Fruit fly (Drosophila melanogaster) whole organism, prepupa: ENCODE data around the gene mtm.

Experiments used
- Blimp-1 ChIP-seq: fragments of 200-800 bp; sonication (Bioruptor generic); optimal IDR thresholded peaks from 3 replicates; lab custom pipeline; 2017; ENCODE audit warnings: missing biosample characterization, missing genetic modification characterization, mild to moderate bottlenecking, moderate library complexity, missing genetic modification reagents
- CG10669 ChIP-seq: fragments of 200-800 bp; sonication (Bioruptor generic); optimal IDR thresholded peaks from 3 replicates; lab custom pipeline; 2018; ENCODE audit warnings: missing biosample characterization, mild to moderate bottlenecking, missing genetic modification characterization, moderate library complexity
- CG11294 ChIP-seq: fragments of 200-800 bp; sonication (Bioruptor generic); IDR thresholded peaks from 2 replicates; pipeline ENCODE4 v1.3.6; 2022; ENCODE audit warnings: missing biosample characterization, missing genetic modification characterization
- CG11762 ChIP-seq: fragments of 200-800 bp; sonication (Bioruptor generic); optimal IDR thresholded peaks from 3 replicates; lab custom pipeline; 2016; ENCODE audit warnings: missing biosample characterization, missing genetic modification characterization; ENCODE audit not compliant: insufficient read depth
- CG11902 ChIP-seq: fragments of 200-800 bp; sonication (Bioruptor generic); optimal IDR thresholded peaks from 3 replicates; lab custom pipeline; 2016; ENCODE audit warnings: missing biosample characterization, missing genetic modification characterization
- CG15336 ChIP-seq: fragments of 200-800 bp; sonication (Bioruptor generic); IDR thresholded peaks from 2 replicates; pipeline ENCODE4 v1.3.6; 2022; ENCODE audit warnings: missing biosample characterization, missing genetic modification characterization
- CG16779 ChIP-seq: fragments of 200-800 bp; sonication (Bioruptor generic); optimal IDR thresholded peaks from 3 replicates; lab custom pipeline; 2017; ENCODE audit warnings: missing biosample characterization, mild to moderate bottlenecking, missing genetic modification characterization
- CG32006 ChIP-seq: fragments of 200-800 bp; sonication (Bioruptor generic); optimal IDR thresholded peaks from 3 replicates; lab custom pipeline; 2017; ENCODE audit warnings: missing biosample characterization, mild to moderate bottlenecking, missing genetic modification characterization
- CG34406 ChIP-seq: fragments of 200-800 bp; sonication (Bioruptor generic); optimal IDR thresholded peaks from 3 replicates; lab custom pipeline; 2016; ENCODE audit warnings: missing biosample characterization, missing genetic modification characterization
- CG3919 ChIP-seq: fragments of 200-800 bp; sonication (Bioruptor generic); optimal IDR thresholded peaks from 3 replicates; lab custom pipeline; 2016; ENCODE audit warnings: missing biosample characterization, missing genetic modification characterization
- CG4318 ChIP-seq: fragments of 200-800 bp; sonication (Bioruptor generic); optimal IDR thresholded peaks from 3 replicates; lab custom pipeline; 2017; ENCODE audit warnings: missing biosample characterization, mild to moderate bottlenecking, missing genetic modification characterization
- CG6163 ChIP-seq: fragments of 200-800 bp; sonication (Bioruptor generic); IDR thresholded peaks from 3 replicates; pipeline ENCODE4 v1.3.6; 2022; ENCODE audit warnings: missing biosample characterization, missing genetic modification characterization
- CG6276 ChIP-seq: fragments of 200-800 bp; sonication (Bioruptor generic); optimal IDR thresholded peaks from 2 replicates; lab custom pipeline; 2017; ENCODE audit warnings: missing biosample characterization, mild to moderate bottlenecking, missing genetic modification characterization
- CG6792 ChIP-seq: fragments of 200-800 bp; sonication (Bioruptor generic); optimal IDR thresholded peaks from 3 replicates; lab custom pipeline; 2016; ENCODE audit warnings: missing biosample characterization, missing genetic modification characterization
- CG6854 ChIP-seq: fragments of 200-800 bp; sonication (Bioruptor generic); optimal IDR thresholded peaks from 2 replicates; lab custom pipeline; 2017; ENCODE audit warnings: missing biosample characterization, mild to moderate bottlenecking, missing genetic modification characterization
- CG7368 ChIP-seq: fragments of 200-800 bp; sonication (Bioruptor generic); optimal IDR thresholded peaks from 3 replicates; lab custom pipeline; 2016; ENCODE audit warnings: missing biosample characterization, missing genetic modification characterization
- CG8319 ChIP-seq: fragments of 200-800 bp; sonication (Bioruptor generic); optimal IDR thresholded peaks from 3 replicates; lab custom pipeline; 2016; ENCODE audit warnings: missing biosample characterization, missing genetic modification characterization
- CG8632 ChIP-seq: fragments of 200-800 bp; sonication (Bioruptor generic); optimal IDR thresholded peaks from 3 replicates; lab custom pipeline; 2016; ENCODE audit warnings: missing biosample characterization, missing genetic modification characterization
- CG9139 ChIP-seq: fragments of 200-800 bp; sonication (Bioruptor generic); optimal IDR thresholded peaks from 3 replicates; lab custom pipeline; 2017; ENCODE audit warnings: missing biosample characterization, mild to moderate bottlenecking, missing genetic modification characterization
- Eip75B ChIP-seq: fragments of 200-800 bp; sonication (Bioruptor generic); optimal IDR thresholded peaks from 3 replicates; lab custom pipeline; 2016; ENCODE audit warnings: missing biosample characterization, missing genetic modification characterization
- Eip78C ChIP-seq: fragments of 200-800 bp; sonication (Bioruptor generic); peaks from one replicate; lab custom pipeline; 2016; ENCODE audit warnings: missing biosample characterization, missing genetic modification characterization
- Eip93F ChIP-seq: fragments of 200-800 bp; sonication (Bioruptor generic); optimal IDR thresholded peaks from 2 replicates; lab custom pipeline; 2016; ENCODE audit warnings: missing biosample characterization, mild to moderate bottlenecking, missing genetic modification characterization
- Ets21C ChIP-seq: fragments of 200-800 bp; sonication (Bioruptor generic); optimal IDR thresholded peaks from 3 replicates; lab custom pipeline; 2016; ENCODE audit warnings: missing biosample characterization, missing genetic modification characterization
- Ets96B ChIP-seq: fragments of 200-800 bp; optimal IDR thresholded peaks from 2 replicates; lab custom pipeline; 2019; ENCODE audit warnings: missing biosample characterization, mild to moderate bottlenecking, missing genetic modification characterization, moderate library complexity
- Gug ChIP-seq: fragments of 200-800 bp; sonication (Bioruptor generic); IDR thresholded peaks from 2 replicates; pipeline ENCODE4 v1.3.6; 2022; ENCODE audit warnings: missing biosample characterization, missing genetic modification characterization
- Hr38 ChIP-seq: sonication (Bioruptor generic); optimal IDR thresholded peaks from 2 replicates; lab custom pipeline; 2016; ENCODE audit warnings: missing biosample characterization, missing genetic modification characterization
- Hr4 ChIP-seq: fragments of 200-800 bp; sonication (Bioruptor generic); optimal IDR thresholded peaks from 3 replicates; lab custom pipeline; 2016; ENCODE audit warnings: missing biosample characterization, missing genetic modification characterization
- OdsH ChIP-seq: fragments of 200-800 bp; sonication (Bioruptor generic); optimal IDR thresholded peaks from 3 replicates; lab custom pipeline; 2016; ENCODE audit warnings: missing biosample characterization, missing genetic modification characterization
- Smox ChIP-seq: fragments of 200-800 bp; sonication (Bioruptor generic); optimal IDR thresholded peaks from 3 replicates; lab custom pipeline; 2016; ENCODE audit warnings: missing biosample characterization, missing genetic modification characterization
- Sox102F ChIP-seq: fragments of 200-800 bp; sonication (Bioruptor generic); optimal IDR thresholded peaks from 2 replicates; lab custom pipeline; 2016; ENCODE audit warnings: missing biosample characterization, mild to moderate bottlenecking, missing genetic modification characterization
- Sox14 ChIP-seq: fragments of 200-800 bp; sonication (Bioruptor generic); optimal IDR thresholded peaks from 3 replicates; lab custom pipeline; 2016; ENCODE audit warnings: missing biosample characterization, missing genetic modification characterization
- Sox15 ChIP-seq: fragments of 200-800 bp; sonication (Bioruptor generic); optimal IDR thresholded peaks from 3 replicates; lab custom pipeline; 2016; ENCODE audit warnings: missing biosample characterization, missing genetic modification characterization
- acj6 ChIP-seq: fragments of 200-800 bp; sonication (Bioruptor generic); optimal IDR thresholded peaks from 3 replicates; lab custom pipeline; 2016; ENCODE audit warnings: missing biosample characterization, missing genetic modification characterization
- dac ChIP-seq: fragments of 200-800 bp; sonication (Bioruptor generic); optimal IDR thresholded peaks from 2 replicates; lab custom pipeline; 2017; ENCODE audit warnings: missing biosample characterization, mild to moderate bottlenecking, missing genetic modification characterization
- dsx ChIP-seq: fragments of 200-800 bp; optimal IDR thresholded peaks from 3 replicates; lab custom pipeline; 2019; ENCODE audit warnings: missing biosample characterization, mild to moderate bottlenecking, missing genetic modification characterization, moderate library complexity; ENCODE audit not compliant: poor library complexity, severe bottlenecking
- esn ChIP-seq: fragments of 200-800 bp; sonication (Bioruptor generic); optimal IDR thresholded peaks from 2 replicates; lab custom pipeline; 2016; ENCODE audit warnings: missing biosample characterization, mild to moderate bottlenecking, missing genetic modification characterization, moderate library complexity
- fd59A ChIP-seq: fragments of 200-800 bp; sonication (Bioruptor generic); optimal IDR thresholded peaks from 2 replicates; lab custom pipeline; 2017; ENCODE audit warnings: missing biosample characterization, mild to moderate bottlenecking, missing genetic modification characterization, missing genetic modification reagents
- fd85E ChIP-seq: fragments of 200-800 bp; sonication (Bioruptor generic); optimal IDR thresholded peaks from 3 replicates; lab custom pipeline; 2016; ENCODE audit warnings: missing biosample characterization, missing genetic modification characterization
- fkh ChIP-seq: fragments of 200-800 bp; sonication (Bioruptor generic); optimal IDR thresholded peaks from 3 replicates; lab custom pipeline; 2017; ENCODE audit warnings: missing biosample characterization, mild to moderate bottlenecking, missing genetic modification characterization, moderate library complexity
- net ChIP-seq: fragments of 200-800 bp; sonication (Bioruptor generic); optimal IDR thresholded peaks from 3 replicates; lab custom pipeline; 2016; ENCODE audit warnings: missing biosample characterization, missing genetic modification characterization
- pdm3 ChIP-seq: fragments of 200-800 bp; sonication (Bioruptor generic); optimal IDR thresholded peaks from 3 replicates; lab custom pipeline; 2016; ENCODE audit warnings: missing biosample characterization, missing genetic modification characterization
- salr ChIP-seq, 2 experiments: fragments of 200-800 bp; sonication (Bioruptor generic); optimal IDR thresholded peaks; 3 replicates each; lab custom pipeline; 2016 to 2018; ENCODE audit warnings: missing biosample characterization in 2 of 2, missing genetic modification characterization in 2 of 2, mild to moderate bottlenecking in 1 of 2
- svp ChIP-seq: fragments of 200-800 bp; sonication (Bioruptor generic); peaks from one replicate; lab custom pipeline; 2016; ENCODE audit warnings: missing biosample characterization, missing genetic modification characterization
- topi ChIP-seq: fragments of 200-800 bp; sonication (Bioruptor generic); optimal IDR thresholded peaks from 3 replicates; lab custom pipeline; 2016; ENCODE audit warnings: missing biosample characterization, missing genetic modification characterization
- vri ChIP-seq: fragments of 200-800 bp; sonication (Bioruptor generic); optimal IDR thresholded peaks from 3 replicates; lab custom pipeline; 2016; ENCODE audit warnings: missing biosample characterization, mild to moderate bottlenecking, missing genetic modification characterization

The mtm gene

DNA sequence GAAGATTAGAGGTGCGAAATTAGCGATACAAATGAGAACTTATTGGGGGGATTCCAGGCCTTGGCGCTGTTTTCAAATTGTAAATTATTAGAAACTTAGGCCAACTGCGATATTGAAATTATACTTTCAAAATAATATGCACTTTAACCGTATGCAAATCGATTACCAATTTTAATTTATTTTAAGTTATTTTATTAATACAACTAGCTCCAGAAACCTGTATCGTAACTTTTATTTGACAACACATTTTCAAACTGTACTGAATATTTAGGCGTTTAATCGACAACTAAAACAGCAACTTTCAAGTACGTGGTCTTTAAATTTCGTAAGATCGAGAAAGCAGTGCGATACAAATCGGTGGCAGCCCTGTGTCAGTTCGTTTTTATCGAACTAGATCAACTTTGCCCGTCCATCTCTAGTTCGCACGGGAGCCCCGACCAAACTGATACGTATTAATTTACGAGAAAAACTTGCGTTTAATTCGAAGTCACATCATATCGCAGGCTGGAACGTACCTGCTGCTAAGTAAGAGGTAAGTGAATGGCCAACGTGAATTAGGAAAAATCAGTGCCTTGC is 33.9 kb upstream of the mtm start, which contains the start of the genes CG9154 and Kr-h2 (continued):
- TF ChIP-seq topi (peak; percentile 53), CG6854 (GFP tag; lab: Kevin White, UChicago) (peak; percentile 21), Ets21C (GFP tag; lab: Kevin White, UChicago) (no peak)

DNA sequence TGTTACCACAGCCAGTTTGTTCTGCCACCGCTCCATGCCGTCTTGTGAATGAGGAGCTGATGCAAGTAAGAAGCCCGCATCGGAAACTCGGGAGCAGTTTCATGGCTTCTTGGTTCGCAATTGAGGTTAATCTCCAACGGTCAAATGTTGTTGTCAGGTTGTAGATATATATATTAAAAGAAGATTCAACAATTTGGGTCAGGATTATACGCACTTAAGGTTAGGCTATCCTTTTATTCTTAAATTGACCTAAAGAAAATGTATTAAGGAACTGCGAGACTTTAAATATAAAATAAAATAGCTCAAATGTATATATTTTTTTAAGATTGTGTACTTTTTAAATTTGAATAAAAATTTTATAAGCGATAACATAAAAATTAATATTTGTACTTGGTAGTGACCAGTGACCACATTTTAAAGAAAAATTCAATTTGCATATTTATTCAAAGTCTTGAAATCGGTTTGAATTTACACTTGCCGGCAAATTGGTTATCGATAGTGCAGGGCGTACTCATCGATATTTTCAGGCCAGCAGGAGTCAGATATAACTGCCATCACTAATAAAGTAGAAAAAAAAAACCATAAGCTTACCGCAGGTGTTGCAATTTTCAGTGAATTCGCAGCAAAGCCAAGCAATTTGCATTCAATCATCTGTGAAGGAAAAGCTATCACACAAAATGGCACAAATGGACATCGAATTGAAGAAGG is 31.9 kb upstream of the mtm start, which contains the start of the genes CG9150 and Pfdn1:
Gene CG9150, minus strand, starts transcription at position 51 of the 708 bp plus-strand sequence.
Gene Pfdn1, plus strand, starts transcription at position 536 of the 708 bp plus-strand sequence.
- TF ChIP-seq Eip78C (GFP tag; lab: Kevin White, UChicago): peak; percentile 61
- TF ChIP-seq Eip75B (GFP tag; lab: Kevin White, UChicago): no peak
- peak; percentile 9 for TF ChIP-seq esn (GFP tag; lab: Kevin White, UChicago)
- TF ChIP-seq CG4318: no peak
- TF ChIP-seq dsx (GFP tag; lab: Kevin White, UChicago): no peak
- TF ChIP-seq, all 60 proteins: peak for 2

- peak; percentile 99 for TF ChIP-seq CG11294 (GFP tag; lab: Robert Waterston, UW)
- peak; percentile 99 for TF ChIP-seq CG4318
- TF ChIP-seq dac (GFP tag; lab: Kevin White, UChicago): peak; percentile 99
- peak; percentile 100 for TF ChIP-seq CG10669 (GFP tag; lab: Kevin White, UChicago)
- peak; percentile 100 for TF ChIP-seq CG34406 (GFP tag; lab: Kevin White, UChicago)
- TF ChIP-seq Ets96B (tag; lab: Kevin White, UChicago): peak; percentile 100
- peak; percentile 99 for TF ChIP-seq Blimp-1
- peak; percentile 97 for TF ChIP-seq fd85E (GFP tag; lab: Kevin White, UChicago)
- peak; percentile 100 for TF ChIP-seq vri (GFP tag; lab: Kevin White, UChicago)
- TF ChIP-seq Eip93F (GFP tag; lab: Kevin White, UChicago): peak; percentile 99
- peak; percentile 100 for TF ChIP-seq OdsH (GFP tag; lab: Kevin White, UChicago)
- TF ChIP-seq CG11902 (GFP tag; lab: Kevin White, UChicago): peak; percentile 99
- peak; percentile 100 for TF ChIP-seq CG8632
- peak; percentile 100 for TF ChIP-seq CG6163
- peak; percentile 100 for TF ChIP-seq acj6 (GFP tag; lab: Kevin White, UChicago)
- TF ChIP-seq CG32006 (GFP tag; lab: Kevin White, UChicago): peak; percentile 100
- TF ChIP-seq fkh: peak; percentile 96
- TF ChIP-seq dsx (GFP tag; lab: Kevin White, UChicago): peak; percentile 99
- peak; percentile 99 for TF ChIP-seq CG7368 (GFP tag; lab: Kevin White, UChicago)
- TF ChIP-seq Smox (GFP tag; lab: Kevin White, UChicago): peak; percentile 100
- peak; percentile 99 for TF ChIP-seq CG6276 (GFP tag; lab: Kevin White, UChicago)
- TF ChIP-seq CG6854 (GFP tag; lab: Kevin White, UChicago): peak; percentile 99
- peak; percentile 99 for TF ChIP-seq CG16779 (tag; lab: Kevin White, UChicago)
- TF ChIP-seq salr (GFP tag; optimal IDR thresholded peaks at IDR 0.05; lab: Kevin White, UChicago): peak; percentile 100
- TF ChIP-seq CG3919: peak; percentile 100
- peak; percentile 99 for TF ChIP-seq Gug (GFP tag; lab: Robert Waterston, UW)
- peak; percentile 94 for TF ChIP-seq Hr38 (GFP tag; lab: Kevin White, UChicago)
- TF ChIP-seq svp: peak; percentile 100
- peak; percentile 100 for TF ChIP-seq CG15336 (GFP tag; lab: Robert Waterston, UW)
- TF ChIP-seq Eip78C (GFP tag; lab: Kevin White, UChicago): peak; percentile 100
- TF ChIP-seq CG6792 (GFP tag; lab: Kevin White, UChicago): peak; percentile 100
- TF ChIP-seq Sox15: peak; percentile 99
- TF ChIP-seq CG8319 (GFP tag; lab: Kevin White, UChicago): peak; percentile 99
- TF ChIP-seq pdm3 (GFP tag; lab: Kevin White, UChicago): peak; percentile 100
- peak; percentile 100 for TF ChIP-seq Hr4 (GFP tag; lab: Kevin White, UChicago)
- TF ChIP-seq net (GFP tag; lab: Kevin White, UChicago): peak; percentile 100
- peak; percentile 99 for TF ChIP-seq CG11762 (GFP tag; lab: Kevin White, UChicago)
- peak; percentile 100 for TF ChIP-seq Sox14 (GFP tag; lab: Kevin White, UChicago)
- peak; percentile 99 for TF ChIP-seq fd59A
- TF ChIP-seq Sox102F: peak; percentile 100
- peak; percentile 99 for TF ChIP-seq CG9139 (GFP tag; lab: Kevin White, UChicago)
These were observed 29.0 kb upstream of the mtm start, which contains the start of the genes Fbw5 and CG9147 for dm6 chr2L:6065823-6066222. Gene Fbw5 (minus strand): TSS chr2L:6065953. Gene CG9147 (plus strand): TSS chr2L:6065997.
